Worm (Caenorhabditis elegans): Measurements from ENCODE around the gene Y48A6B.8.

DNA sequence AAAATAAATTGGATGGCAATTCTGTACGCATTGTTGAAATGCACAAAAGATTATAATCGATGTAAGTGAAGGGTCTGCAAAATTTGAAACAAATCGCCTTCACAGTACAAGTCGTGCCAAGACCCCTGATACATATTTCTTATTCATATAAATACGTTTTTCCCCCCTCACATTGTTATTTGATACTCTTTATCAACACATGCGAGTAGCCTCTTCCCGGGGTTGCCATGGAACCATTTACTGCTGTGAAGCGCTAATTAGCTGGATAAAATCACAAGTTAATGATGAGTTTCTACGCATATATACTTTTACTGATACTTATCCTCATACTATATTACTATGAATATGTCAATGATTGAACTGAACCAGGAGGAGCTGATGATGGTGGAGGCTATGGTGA lies 2.1 kb upstream of the Y48A6B.8 start, which contains the start of gene Y48A6B.14:
- no peak for TF ChIP-seq him-1 (tag; optimal IDR thresholded peaks at IDR 0.05)
- no peak for TF ChIP-seq dao-5 (tag; optimal IDR thresholded peaks at IDR 0.05)
